Worm (Caenorhabditis elegans) whole organism, L4 larva: ENCODE data around the gene eat-3.

Experiments
- F26F4.8 ChIP-seq: fragments of 200-800 bp; sonication (Bioruptor generic); conservative IDR thresholded peaks from 2 replicates; pipeline ENCODE4 v1.3.6; 2022; ENCODE audit warnings: missing genetic modification characterization, missing compliant biosample characterization
- T26A8.4 ChIP-seq: fragments of 200-800 bp; sonication (Bioruptor generic); IDR thresholded peaks from 2 replicates; pipeline ENCODE4 v1.3.6; 2022; ENCODE audit warnings: missing genetic modification characterization, missing compliant biosample characterization
- Y105C5A.15 ChIP-seq: fragments of 200-800 bp; sonication (Bioruptor generic); IDR thresholded peaks from 2 replicates; pipeline ENCODE4 v1.3.6; 2022; ENCODE audit warnings: missing genetic modification characterization, missing compliant biosample characterization
- Y5F2A.4 ChIP-seq: fragments of 200-800 bp; sonication (Bioruptor generic); optimal IDR thresholded peaks from 2 replicates; lab custom pipeline; 2018; ENCODE audit warnings: mild to moderate bottlenecking, missing genetic modification characterization, missing compliant biosample characterization
- Y75B8A.6 ChIP-seq: fragments of 200-800 bp; sonication (Bioruptor generic); IDR thresholded peaks from 2 replicates; pipeline ENCODE4 v1.3.6; 2022; ENCODE audit warnings: missing genetic modification reagents, missing genetic modification characterization, missing compliant biosample characterization
- ZK337.2 ChIP-seq: fragments of 200-800 bp; sonication (Bioruptor generic); IDR thresholded peaks from 2 replicates; pipeline ENCODE4 v1.3.6; 2022; ENCODE audit warnings: missing genetic modification reagents, missing genetic modification characterization, missing compliant biosample characterization
- aly-2 ChIP-seq: sonication (generic microtip); optimal IDR thresholded peaks from 2 replicates; lab custom pipeline; 2018; ENCODE audit warnings: missing biosample characterization, missing genetic modification characterization
- ama-1 ChIP-seq: fragments of 150-350 bp; optimal IDR thresholded peaks from 2 replicates; lab custom pipeline; 2014; ENCODE audit warnings: inconsistent platforms, mixed read lengths
- ceh-44 ChIP-seq: fragments of 200-800 bp; sonication (Bioruptor generic); IDR thresholded peaks from 2 replicates; pipeline ENCODE4 v1.3.6; 2022; ENCODE audit warnings: missing genetic modification reagents, missing genetic modification characterization, missing compliant biosample characterization
- ceh-82 ChIP-seq: sonication (generic microtip); optimal IDR thresholded peaks from 2 replicates; lab custom pipeline; 2017; ENCODE audit warnings: missing biosample characterization, missing genetic modification characterization
- cey-2 ChIP-seq: sonication (generic microtip); optimal IDR thresholded peaks from 3 replicates; lab custom pipeline; 2017; ENCODE audit warnings: missing genetic modification characterization, mild to moderate bottlenecking, missing compliant biosample characterization, antibody characterized with exemption, borderline replicate concordance; ENCODE audit not compliant: insufficient read depth
- daf-12 ChIP-seq: fragments of 150-350 bp; optimal IDR thresholded peaks from 2 replicates; lab custom pipeline; 2014; ENCODE audit warnings: missing biosample characterization, missing genetic modification reagents, missing genetic modification characterization
- daf-16 ChIP-seq, 3 experiments: sonication (generic microtip); optimal IDR thresholded peaks; 2 replicates each; lab custom pipeline; 2016 to 2017; ENCODE audit warnings: missing genetic modification characterization in 3 of 3, missing genetic modification reagents in 3 of 3, mild to moderate bottlenecking in 2 of 3, missing compliant biosample characterization in 2 of 3, missing biosample characterization in 1 of 3, moderate library complexity in 1 of 3
- dmd-6 ChIP-seq: fragments of 200-800 bp; sonication (Bioruptor generic); IDR thresholded peaks from 2 replicates; pipeline ENCODE4 v1.3.6; 2022; ENCODE audit warnings: missing genetic modification reagents, missing genetic modification characterization, missing compliant biosample characterization
- dmd-9 ChIP-seq: fragments of 200-800 bp; sonication (Bioruptor generic); IDR thresholded peaks from 2 replicates; pipeline ENCODE4 v1.3.6; 2022; ENCODE audit warnings: missing genetic modification reagents, missing genetic modification characterization, missing compliant biosample characterization
- dve-1 ChIP-seq: sonication (generic microtip); optimal IDR thresholded peaks from 2 replicates; lab custom pipeline; 2017; ENCODE audit warnings: antibody characterized with exemption, mild to moderate bottlenecking, missing genetic modification characterization, missing compliant biosample characterization; ENCODE audit not compliant: insufficient read depth
- egl-27 ChIP-seq: sonication (generic microtip); optimal IDR thresholded peaks from 3 replicates; lab custom pipeline; 2017; ENCODE audit warnings: missing biosample characterization, missing genetic modification reagents, missing genetic modification characterization
- egl-43 ChIP-seq: fragments of 200-800 bp; sonication (Bioruptor generic); IDR thresholded peaks from 2 replicates; pipeline ENCODE4 v1.3.6; 2022; ENCODE audit warnings: missing genetic modification reagents, missing genetic modification characterization, missing compliant biosample characterization
- gei-8 ChIP-seq: fragments of 200-800 bp; sonication (Bioruptor generic); optimal IDR thresholded peaks from 2 replicates; lab custom pipeline; 2018; ENCODE audit warnings: mild to moderate bottlenecking, missing genetic modification characterization, missing compliant biosample characterization
- hif-1 ChIP-seq, 2 experiments: sonication (generic microtip); optimal IDR thresholded peaks; 2 replicates each; lab custom pipeline; 2016 to 2017; ENCODE audit warnings: missing compliant biosample characterization in 2 of 2, missing genetic modification characterization in 2 of 2, missing genetic modification reagents in 2 of 2, missing genotype in 2 of 2, mild to moderate bottlenecking in 1 of 2
- hlh-30 ChIP-seq: sonication (generic microtip); optimal IDR thresholded peaks from 2 replicates; lab custom pipeline; 2017; ENCODE audit warnings: antibody characterized with exemption, mild to moderate bottlenecking, missing genetic modification characterization, missing compliant biosample characterization; ENCODE audit not compliant: insufficient read depth
- hmg-1.1 ChIP-seq: fragments of 200-800 bp; sonication (Bioruptor generic); IDR thresholded peaks from 2 replicates; pipeline ENCODE4 v1.3.6; 2022; ENCODE audit warnings: missing genetic modification reagents, missing genetic modification characterization, missing compliant biosample characterization
- lin-13 ChIP-seq: fragments of 150-350 bp; optimal IDR thresholded peaks from 2 replicates; lab custom pipeline; 2014; ENCODE audit warnings: missing biosample characterization, missing genetic modification reagents, missing genetic modification characterization
- lin-39 ChIP-seq: fragments of 150-350 bp; optimal IDR thresholded peaks from 2 replicates; lab custom pipeline; 2014; ENCODE audit warnings: missing biosample characterization, missing genetic modification reagents, missing genetic modification characterization
- lir-3 ChIP-seq: sonication (generic microtip); optimal IDR thresholded peaks from 2 replicates; lab custom pipeline; 2016; ENCODE audit warnings: mild to moderate bottlenecking, missing genetic modification characterization, missing compliant biosample characterization
- lsy-2 ChIP-seq, 2 experiments: fragments of 150-350 bp in 1 of 2; sonication (generic microtip) in 1 of 2; optimal IDR thresholded peaks; 2 replicates each; lab custom pipeline; 2014 to 2017; ENCODE audit warnings: missing biosample characterization in 2 of 2, missing genetic modification characterization in 2 of 2
- mdl-1 ChIP-seq, 2 experiments: fragments of 150-350 bp in 1 of 2; sonication (generic microtip) in 1 of 2; optimal IDR thresholded peaks; 2 replicates each; lab custom pipeline; 2014 to 2017; ENCODE audit warnings: missing biosample characterization in 2 of 2, missing genetic modification characterization in 2 of 2
- mep-1 ChIP-seq: fragments of 150-350 bp; sonication (generic microtip); optimal IDR thresholded peaks from 3 replicates; lab custom pipeline; 2014; ENCODE audit warnings: missing biosample characterization, missing genetic modification characterization
- mes-2 ChIP-seq: sonication (generic microtip); optimal IDR thresholded peaks from 2 replicates; lab custom pipeline; 2016; ENCODE audit warnings: missing genotype, mild to moderate bottlenecking, missing genetic modification characterization, missing compliant biosample characterization; ENCODE audit not compliant: poor library complexity, severe bottlenecking
- mxl-3 ChIP-seq: fragments of 200-800 bp; sonication (Bioruptor generic); optimal IDR thresholded peaks from 2 replicates; lab custom pipeline; 2018; ENCODE audit warnings: mild to moderate bottlenecking, missing genetic modification characterization, missing compliant biosample characterization
- nhr-11 ChIP-seq: fragments of 150-350 bp; optimal IDR thresholded peaks from 2 replicates; lab custom pipeline; 2014; ENCODE audit warnings: missing biosample characterization, missing genetic modification characterization
- nhr-111 ChIP-seq: fragments of 200-800 bp; sonication (Bioruptor generic); optimal IDR thresholded peaks from 2 replicates; lab custom pipeline; 2018; ENCODE audit warnings: mild to moderate bottlenecking, missing genetic modification characterization, missing compliant biosample characterization
- nhr-25 ChIP-seq: sonication (generic microtip); optimal IDR thresholded peaks from 2 replicates; lab custom pipeline; 2017; ENCODE audit warnings: missing genetic modification characterization, mild to moderate bottlenecking, missing compliant biosample characterization, antibody characterized with exemption, moderate library complexity, borderline replicate concordance; ENCODE audit not compliant: insufficient read depth
- nhr-41 ChIP-seq: fragments of 200-800 bp; sonication (Bioruptor generic); IDR thresholded peaks from 2 replicates; pipeline ENCODE4 v1.3.6; 2022; ENCODE audit warnings: missing genetic modification reagents, missing genetic modification characterization, missing compliant biosample characterization
- nhr-6 ChIP-seq: fragments of 150-350 bp; optimal IDR thresholded peaks from 2 replicates; lab custom pipeline; 2014; ENCODE audit warnings: missing biosample characterization, missing genetic modification characterization
- nhr-77 ChIP-seq: fragments of 150-350 bp; optimal IDR thresholded peaks from 2 replicates; lab custom pipeline; 2014; ENCODE audit warnings: missing biosample characterization, missing genetic modification characterization
- pha-4 ChIP-seq, 2 experiments: fragments of 150-350 bp in 1 of 2; fragments of 200-800 bp in 1 of 2; sonication (Bioruptor generic) in 1 of 2; IDR thresholded peaks in 1 of 2; optimal IDR thresholded peaks in 1 of 2; 2 replicates each; pipeline versions ENCODE4 v1.3.6 to Lab custom; 2014 to 2022; ENCODE audit warnings: missing genetic modification characterization in 2 of 2, missing genetic modification reagents in 2 of 2, missing biosample characterization in 1 of 2, missing compliant biosample characterization in 1 of 2
- php-3 ChIP-seq: fragments of 200-800 bp; sonication (Bioruptor generic); IDR thresholded peaks from 2 replicates; pipeline ENCODE4 v1.3.6; 2022; ENCODE audit warnings: missing genetic modification reagents, missing genetic modification characterization, missing compliant biosample characterization
- pqm-1 ChIP-seq: sonication (generic microtip); optimal IDR thresholded peaks from 2 replicates; lab custom pipeline; 2017; ENCODE audit warnings: missing biosample characterization, missing genetic modification characterization
- saeg-2 ChIP-seq: fragments of 200-800 bp; sonication (Bioruptor generic); IDR thresholded peaks from 2 replicates; pipeline ENCODE4 v1.3.6; 2022; ENCODE audit warnings: missing genetic modification reagents, missing genetic modification characterization, missing compliant biosample characterization
- spr-3 ChIP-seq: fragments of 200-800 bp; sonication (Bioruptor generic); optimal IDR thresholded peaks from 2 replicates; lab custom pipeline; 2018; ENCODE audit warnings: mild to moderate bottlenecking, missing genetic modification characterization, missing compliant biosample characterization
- tra-1 ChIP-seq: fragments of 200-800 bp; sonication (Bioruptor generic); IDR thresholded peaks from 2 replicates; pipeline ENCODE4 v1.3.6; 2022; ENCODE audit warnings: missing genetic modification reagents, missing genetic modification characterization, missing compliant biosample characterization
- unc-39 ChIP-seq: sonication (generic microtip); optimal IDR thresholded peaks from 2 replicates; lab custom pipeline; 2017; ENCODE audit warnings: missing biosample characterization, missing genetic modification characterization
- unc-62 ChIP-seq, 3 experiments: fragments of 150-350 bp in 1 of 3; sonication (generic microtip); optimal IDR thresholded peaks in 2 of 3; peaks in 1 of 3; 1 replicate in 1 of 3; 2 replicates in 2 of 3; lab custom pipeline; 2014 to 2017; ENCODE audit warnings: missing biosample characterization in 3 of 3, missing genetic modification characterization in 3 of 3, missing genetic modification reagents in 3 of 3, missing genotype in 1 of 3
- zag-1 ChIP-seq: fragments of 150-350 bp; optimal IDR thresholded peaks from 2 replicates; lab custom pipeline; 2014; ENCODE audit warnings: missing biosample characterization, missing genetic modification characterization
- ztf-7 ChIP-seq: fragments of 150-350 bp; optimal IDR thresholded peaks from 2 replicates; lab custom pipeline; 2014; ENCODE audit warnings: missing biosample characterization, missing genetic modification characterization

eat-3 gene

DNA sequence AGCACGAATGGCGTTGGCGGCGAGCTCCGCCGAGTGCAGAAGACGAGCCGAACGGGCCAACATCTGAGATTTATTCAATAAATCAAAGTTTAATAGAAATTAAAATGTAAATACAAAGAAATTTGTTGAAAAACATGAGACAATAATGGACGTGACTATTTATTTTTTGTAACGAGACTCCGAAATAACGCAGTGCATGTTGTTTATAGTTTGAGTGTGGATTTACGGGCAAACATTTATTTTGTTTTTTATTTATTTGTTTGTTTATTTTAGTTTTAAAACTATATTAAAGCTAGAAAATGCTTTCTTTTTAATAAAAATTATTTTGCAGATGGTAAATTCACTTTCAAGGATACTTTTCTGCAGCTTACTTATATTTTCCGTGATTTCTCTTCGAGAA, 28.0 kb downstream of the eat-3 start, which contains the start of the genes sdhb-1 and cup-15 (continued):
- TF ChIP-seq Y75B8A.6, result no peak
- no peak for TF ChIP-seq mes-2
- TF ChIP-seq egl-43 (GFP tag; lab: Robert Waterston, UW), result no peak
- TF ChIP-seq nhr-25 (tag; lab: Kevin White, UChicago), result no peak
- no peak for TF ChIP-seq ZK337.2 (GFP tag; lab: Robert Waterston, UW)
- TF ChIP-seq nhr-77 (tag; lab: Kevin White, UChicago), result peak; percentile 3
- TF ChIP-seq nhr-111 (GFP tag; lab: Kevin White, UChicago), result no peak
- TF ChIP-seq unc-39 (tag; lab: Kevin White, UChicago), result no peak
- TF ChIP-seq egl-27 (tag; lab: Kevin White, UChicago), result no peak
- no peak for TF ChIP-seq spr-3
- no peak for TF ChIP-seq zag-1 (tag; lab: Kevin White, UChicago)
- no peak for TF ChIP-seq ceh-44
- TF ChIP-seq Y105C5A.15, result no peak
- TF ChIP-seq ztf-7, result no peak
- no peak for TF ChIP-seq gei-8 (GFP tag; lab: Kevin White, UChicago)
- no peak for TF ChIP-seq php-3 (GFP tag; lab: Robert Waterston, UW)
- TF ChIP-seq lin-13 (GFP tag; lab: Kevin White, UChicago), result no peak
- TF ChIP-seq daf-16 (GFP tag; optimal IDR thresholded peaks at IDR 0.05; lab: Kevin White, UChicago), result no peak
- TF ChIP-seq daf-16 (tag; optimal IDR thresholded peaks at IDR 0.05; lab: Kevin White, UChicago), result peak; percentile 27
- TF ChIP-seq nhr-41 (GFP tag; lab: Robert Waterston, UW), result no peak
- no peak for TF ChIP-seq nhr-11 (tag; lab: Kevin White, UChicago)
- TF ChIP-seq lsy-2 (tag; optimal IDR thresholded peaks at IDR 0.05; lab: Kevin White, UChicago), result peak in 1 of 2 experiments; percentile 41
- TF ChIP-seq, all 104 proteins: peak for 8

ce11 chrII:9356723-9357122, 32.0 kb downstream of the eat-3 start:
- TF ChIP-seq cey-2 (tag; lab: Kevin White, UChicago) (no peak), mep-1 (peak; percentile 67), daf-12 (tag; lab: Kevin White, UChicago) (no peak), mxl-3 (GFP tag; lab: Kevin White, UChicago) (peak; percentile 90), nhr-25 (tag; lab: Kevin White, UChicago) (peak; percentile 21), T26A8.4 (GFP tag; lab: Robert Waterston, UW) (0 out of 2 replicates have a peak, but pooled peaks have one; percentile 30), hmg-1.1 (GFP tag; lab: Robert Waterston, UW) (peak; percentile 78), pha-4 (GFP tag; IDR thresholded peaks at IDR 0.05; lab: Robert Waterston, UW) (0 out of 2 replicates have a peak, but pooled peaks have one; percentile 30), pha-4 (tag; optimal IDR thresholded peaks at IDR 0.05; lab: Kevin White, UChicago) (no peak), nhr-41 (GFP tag; lab: Robert Waterston, UW) (no peak), pqm-1 (tag; lab: Kevin White, UChicago) (no peak), tra-1 (GFP tag; lab: Robert Waterston, UW) (no peak), ztf-7 (peak; percentile 1), nhr-6 (tag; lab: Kevin White, UChicago) (no peak), nhr-11 (tag; lab: Kevin White, UChicago) (peak; percentile 7), ama-1 (lab: Kevin White, UChicago) (no peak), dve-1 (peak; percentile 16), ceh-82 (tag; lab: Kevin White, UChicago) (no peak), saeg-2 (GFP tag; lab: Robert Waterston, UW) (no peak), lir-3 (no peak), hif-1 (tag; optimal IDR thresholded peaks at IDR 0.05; lab: Kevin White, UChicago) (peak in 1 of 2 experiments; percentile 56), dmd-9 (GFP tag; lab: Robert Waterston, UW) (no peak), unc-62 (GFP tag; optimal IDR thresholded peaks at IDR 0.05 in 1 of 2; lab: Kevin White, UChicago) (peak in 1 of 2 experiments; percentile 43), unc-62 (tag; optimal IDR thresholded peaks at IDR 0.05; lab: Kevin White, UChicago) (no peak), F26F4.8 (GFP tag; lab: Robert Waterston, UW) (no peak), lsy-2 (tag; optimal IDR thresholded peaks at IDR 0.05; lab: Kevin White, UChicago) (peak in 1 of 2 experiments; percentile 47), mes-2 (peak; percentile 19), mdl-1 (tag; optimal IDR thresholded peaks at IDR 0.05; lab: Kevin White, UChicago) (peak in 1 of 2 experiments; percentile 72), Y5F2A.4 (GFP tag; lab: Kevin White, UChicago) (no peak), dmd-6 (GFP tag; lab: Robert Waterston, UW) (peak; percentile 28; the same call in 1 of the 2 replicates), lin-39 (tag; lab: Kevin White, UChicago) (no peak), hlh-30 (tag; lab: Kevin White, UChicago) (peak; percentile 57), aly-2 (tag; lab: Kevin White, UChicago) (no peak)
